Worm (Caenorhabditis elegans) whole organism, young adult: ENCODE results near the gene tbx-41.

Source experiments
- B0019.2 ChIP-seq: fragments of 200-800 bp; sonication (Bioruptor generic); conservative IDR thresholded peaks from 2 replicates; pipeline ENCODE4 v1.3.6; 2022; ENCODE audit warnings: missing genetic modification reagents, missing genetic modification characterization, missing compliant biosample characterization
- B0035.1 ChIP-seq: sonication (generic microtip); optimal IDR thresholded peaks from 2 replicates; lab custom pipeline; 2016; ENCODE audit warnings: missing genetic modification characterization, mild to moderate bottlenecking, missing compliant biosample characterization, missing genotype, missing genetic modification reagents
- C06A6.2 ChIP-seq: fragments of 200-800 bp; sonication (Bioruptor generic); conservative IDR thresholded peaks from 2 replicates; pipeline ENCODE4 v1.3.6; 2022; ENCODE audit warnings: missing genetic modification characterization, missing compliant biosample characterization
- F39B2.1 ChIP-seq: fragments of 200-800 bp; sonication (Bioruptor generic); IDR thresholded peaks from 2 replicates; pipeline ENCODE4 v1.3.6; 2022; ENCODE audit warnings: missing genetic modification reagents, missing genetic modification characterization, missing compliant biosample characterization
- F52B5.7 ChIP-seq: sonication (generic microtip); optimal IDR thresholded peaks from 2 replicates; lab custom pipeline; 2016; ENCODE audit warnings: mild to moderate bottlenecking, missing genetic modification characterization, missing compliant biosample characterization
- F55B11.4 ChIP-seq: sonication (generic microtip); optimal IDR thresholded peaks from 2 replicates; lab custom pipeline; 2016; ENCODE audit warnings: missing compliant biosample characterization, missing genetic modification characterization, borderline replicate concordance; ENCODE audit not compliant: insufficient read depth
- Y95B8A.8 ChIP-seq: fragments of 200-800 bp; sonication (Bioruptor generic); IDR thresholded peaks from 2 replicates; pipeline ENCODE4 v1.3.6; 2022; ENCODE audit warnings: missing genetic modification reagents, missing genetic modification characterization, missing compliant biosample characterization
- ama-1 ChIP-seq, 3 experiments: fragments of 150-350 bp in 1 of 3; sonication (generic microtip) in 2 of 3; optimal IDR thresholded peaks; 2 replicates each; lab custom pipeline; 2014 to 2018; ENCODE audit warnings: missing biosample characterization in 2 of 3, missing genetic modification characterization in 2 of 3, missing genetic modification reagents in 2 of 3
- aptf-2 ChIP-seq: fragments of 200-800 bp; sonication (Bioruptor generic); conservative IDR thresholded peaks from 2 replicates; pipeline ENCODE4 v1.3.6; 2022; ENCODE audit warnings: missing genetic modification reagents, missing genetic modification characterization, missing compliant biosample characterization
- ccch-3 ChIP-seq: fragments of 200-800 bp; sonication (Bioruptor generic); optimal IDR thresholded peaks from 2 replicates; lab custom pipeline; 2018; ENCODE audit warnings: mild to moderate bottlenecking, missing genetic modification characterization, missing compliant biosample characterization
- cebp-2 ChIP-seq: fragments of 200-800 bp; sonication (Bioruptor generic); IDR thresholded peaks from 2 replicates; pipeline ENCODE4 v1.3.6; 2022; ENCODE audit warnings: missing genetic modification characterization, missing compliant biosample characterization
- hmg-1.2 ChIP-seq: fragments of 200-800 bp; sonication (Bioruptor generic); IDR thresholded peaks from 2 replicates; pipeline ENCODE4 v1.3.6; 2022; ENCODE audit warnings: missing genetic modification reagents, missing genetic modification characterization, missing compliant biosample characterization
- lin-40 ChIP-seq: sonication (generic microtip); optimal IDR thresholded peaks from 2 replicates; lab custom pipeline; 2016; ENCODE audit warnings: missing genetic modification characterization, mild to moderate bottlenecking, missing compliant biosample characterization, missing genotype, missing genetic modification reagents
- madf-10 ChIP-seq: sonication (generic microtip); optimal IDR thresholded peaks from 2 replicates; lab custom pipeline; 2016; ENCODE audit warnings: mild to moderate bottlenecking, missing genetic modification characterization, missing compliant biosample characterization
- mxl-1 ChIP-seq: sonication (generic microtip); optimal IDR thresholded peaks from 2 replicates; lab custom pipeline; 2016; ENCODE audit warnings: missing genetic modification characterization, missing compliant biosample characterization
- repo-1 ChIP-seq: sonication (generic microtip); optimal IDR thresholded peaks from 2 replicates; lab custom pipeline; 2017; ENCODE audit warnings: mild to moderate bottlenecking, missing genetic modification characterization, missing compliant biosample characterization
- rpc-1 ChIP-seq, 2 experiments: fragments of 150-350 bp in 1 of 2; sonication (generic microtip) in 1 of 2; optimal IDR thresholded peaks; 2 replicates each; lab custom pipeline; 2014 to 2018; ENCODE audit warnings: missing biosample characterization in 1 of 2, missing genetic modification characterization in 1 of 2, missing genetic modification reagents in 1 of 2, missing genotype in 1 of 2
- snpc-4 ChIP-seq, 5 experiments: fragments of 150-350 bp in 1 of 5; sonication (generic microtip) in 4 of 5; optimal IDR thresholded peaks; 2 replicates each; lab custom pipeline; 2014 to 2018; ENCODE audit warnings: missing genetic modification characterization in 5 of 5, missing biosample characterization in 3 of 5, antibody characterized with exemption in 2 of 5, mild to moderate bottlenecking in 2 of 5, missing compliant biosample characterization in 2 of 5, missing genotype in 2 of 5, moderate library complexity in 2 of 5, missing genetic modification reagents in 1 of 5
- sptf-2 ChIP-seq: fragments of 200-800 bp; sonication (Bioruptor generic); optimal IDR thresholded peaks from 2 replicates; lab custom pipeline; 2018; ENCODE audit warnings: mild to moderate bottlenecking, missing genetic modification characterization, missing compliant biosample characterization
- tlf-1 ChIP-seq: fragments of 200-800 bp; sonication (Bioruptor generic); optimal IDR thresholded peaks from 2 replicates; lab custom pipeline; 2018; ENCODE audit warnings: mild to moderate bottlenecking, missing genetic modification characterization, missing compliant biosample characterization
- unc-130 ChIP-seq: sonication (generic microtip); optimal IDR thresholded peaks from 2 replicates; lab custom pipeline; 2016; ENCODE audit warnings: missing genetic modification reagents, missing genetic modification characterization, missing compliant biosample characterization
- zfh-2 ChIP-seq: fragments of 200-800 bp; sonication (Bioruptor generic); conservative IDR thresholded peaks from 2 replicates; pipeline ENCODE4 v1.3.6; 2022; ENCODE audit warnings: missing genetic modification reagents, missing genetic modification characterization, missing compliant biosample characterization
- ztf-25 ChIP-seq: fragments of 200-800 bp; sonication (Bioruptor generic); IDR thresholded peaks from 2 replicates; pipeline ENCODE4 v1.3.6; 2022; ENCODE audit warnings: missing genetic modification reagents, missing genetic modification characterization, missing compliant biosample characterization

tbx-41 gene

ce11 chrX:1909353-1909752 is 44.3 kb downstream of the tbx-41 start (continued):
- no peak for TF ChIP-seq F55B11.4 (tag; lab: Kevin White, UChicago)
- TF ChIP-seq, all 124 proteins: peak for 50

ce11 chrX:1913257-1913656 is 48.2 kb downstream of the tbx-41 start, which contains the start of gene ZC53.1:
ZC53.1 (minus strand) TSS chrX:1913357.
- TF ChIP-seq sptf-2 (no peak), snpc-4 (GFP tag; optimal IDR thresholded peaks at IDR 0.05; lab: Kevin White, UChicago) (no peak), snpc-4 (tag; optimal IDR thresholded peaks at IDR 0.05; lab: Kevin White, UChicago) (no peak), unc-130 (GFP tag; lab: Kevin White, UChicago) (no peak), tlf-1 (GFP tag; lab: Kevin White, UChicago) (no peak), mxl-1 (tag; lab: Kevin White, UChicago) (no peak), Y95B8A.8 (no peak), madf-10 (no peak), aptf-2 (no peak), hmg-1.2 (GFP tag; lab: Robert Waterston, UW) (no peak), ama-1 (optimal IDR thresholded peaks at IDR 0.05; lab: Kevin White, UChicago) (no peak), ama-1 (GFP tag; optimal IDR thresholded peaks at IDR 0.05; lab: Kevin White, UChicago) (no peak), lin-40 (tag; lab: Kevin White, UChicago) (no peak), F39B2.1 (no peak), C06A6.2 (GFP tag; lab: Robert Waterston, UW) (no peak), zfh-2 (GFP tag; lab: Robert Waterston, UW) (no peak), ccch-3 (GFP tag; lab: Kevin White, UChicago) (no peak), B0035.1 (no peak), B0019.2 (GFP tag; lab: Robert Waterston, UW) (no peak)

DNA sequence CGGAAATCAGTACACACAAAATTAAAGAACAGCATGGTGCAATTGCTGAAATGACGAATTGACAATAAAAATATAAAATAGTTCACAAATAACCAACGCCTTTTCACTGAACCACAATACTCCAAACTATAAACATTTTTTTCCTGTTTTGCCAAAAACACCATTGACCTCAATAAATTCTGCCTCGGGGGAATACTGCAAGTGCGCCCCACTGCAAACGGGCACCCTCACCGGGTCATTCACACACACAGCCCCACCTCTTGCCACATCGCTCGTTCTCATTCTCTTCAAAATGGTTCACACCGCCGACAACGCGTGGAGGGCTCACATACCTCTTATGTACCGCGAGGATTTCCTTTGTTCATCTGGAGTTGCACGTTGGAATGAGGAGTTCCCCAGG is 50.0 kb downstream of the tbx-41 start, which contains the start of gene rgs-9:
Gene rgs-9 (plus strand): TSS at position 237 of the 400 bp plus-strand sequence.
- TF ChIP-seq repo-1 (tag; lab: Kevin White, UChicago), result no peak
- no peak for TF ChIP-seq rpc-1 (optimal IDR thresholded peaks at IDR 0.05; lab: Kevin White, UChicago)
- no peak for TF ChIP-seq rpc-1 (tag; optimal IDR thresholded peaks at IDR 0.05; lab: Kevin White, UChicago)
- TF ChIP-seq F52B5.7 (tag; lab: Kevin White, UChicago), result no peak
- TF ChIP-seq aptf-2, result peak; percentile 88
- no peak for TF ChIP-seq cebp-2 (GFP tag; lab: Robert Waterston, UW)
- no peak for TF ChIP-seq ztf-25
- TF ChIP-seq, all 124 proteins: peak for 1
